Fruit fly (Drosophila melanogaster): ENCODE data around the gene ouib.
A peak's percentile ranks its signal among the peaks of the same experiment; 100 is the strongest.

Gene ouib

dm6 chr3R:8731597-8732263 lies 6.5 kb downstream of the ouib start, which contains the start of the genes M1BP and CG8202 (continued):
- TF ChIP-seq Fer1 (GFP tag; optimal IDR thresholded peaks at IDR 0.05) (peak; percentile 91), bowl (GFP tag; IDR thresholded peaks at IDR 0.05) (no peak), CG1603 (tag; optimal IDR thresholded peaks at IDR 0.05) (peak; percentile 54), rib (GFP tag; IDR thresholded peaks at IDR 0.05) (no peak), CG12236 (GFP tag; optimal IDR thresholded peaks at IDR 0.05) (no peak), Usf (GFP tag; optimal IDR thresholded peaks at IDR 0.05) (peak; percentile 87), Sry-β (GFP tag; optimal IDR thresholded peaks at IDR 0.05) (peak; percentile 51), H15 (GFP tag; IDR thresholded peaks at IDR 0.05) (peak; percentile 59; the same call in 1 of the 3 replicates), lola (GFP tag; optimal IDR thresholded peaks at IDR 0.05) (peak in 1 of 3 experiments; percentile 96), dmrt99B (tag; optimal IDR thresholded peaks at IDR 0.05) (peak; percentile 91), Hr78 (GFP tag; optimal IDR thresholded peaks at IDR 0.05) (no peak), crc (GFP tag; optimal IDR thresholded peaks at IDR 0.05) (no peak), odd (GFP tag; optimal IDR thresholded peaks at IDR 0.05) (peak; percentile 92), CG30431 (GFP tag; optimal IDR thresholded peaks at IDR 0.05) (peak; percentile 85), otp (GFP tag; IDR thresholded peaks at IDR 0.05) (no peak), Dad (GFP tag; optimal IDR thresholded peaks at IDR 0.05) (peak; percentile 43), gem (tag; optimal IDR thresholded peaks at IDR 0.05) (peak; percentile 96), pzg (GFP tag; optimal IDR thresholded peaks at IDR 0.05) (peak; percentile 26), Jarid2 (GFP tag; optimal IDR thresholded peaks at IDR 0.05) (no peak), eve (GFP tag; optimal IDR thresholded peaks at IDR 0.05) (no peak), CG7372 (GFP tag; IDR thresholded peaks at IDR 0.05) (peak; percentile 79; the same call in 1 of the 2 replicates), stwl (tag; optimal IDR thresholded peaks at IDR 0.05) (peak; percentile 27), grau (tag; optimal IDR thresholded peaks at IDR 0.05) (peak; percentile 94), Deaf1 (tag; optimal IDR thresholded peaks at IDR 0.05) (no peak), CG7987 (GFP tag; optimal IDR thresholded peaks at IDR 0.05) (no peak), mld (GFP tag; IDR thresholded peaks at IDR 0.05; ENCODE audit: partially characterized antibody) (no peak), CG14014 (GFP tag; IDR thresholded peaks at IDR 0.05) (peak; percentile 71), row (GFP tag; IDR thresholded peaks at IDR 0.05) (peak; percentile 91), CG4820 (GFP tag; optimal IDR thresholded peaks at IDR 0.05) (peak; percentile 86), aop (GFP tag; IDR thresholded peaks at IDR 0.05) (0 out of 2 replicates have a peak, but pooled peaks have one; percentile 4), wdn (GFP tag; IDR thresholded peaks at IDR 0.05) (peak; percentile 53), Fer2 (tag; optimal IDR thresholded peaks at IDR 0.05) (peak; percentile 85), CG18011 (GFP tag; optimal IDR thresholded peaks at IDR 0.05) (peak; percentile 65), CG7745 (tag; optimal IDR thresholded peaks at IDR 0.05) (no peak), Ets65A (GFP tag) (peak; percentile 48), caup (GFP tag; optimal IDR thresholded peaks at IDR 0.05; ENCODE audit: severe bottlenecking) (peak; percentile 88), hth (optimal IDR thresholded peaks at IDR 0.05) (no peak), CG10147 (GFP tag; optimal IDR thresholded peaks at IDR 0.05) (peak; percentile 89), Hr39 (optimal IDR thresholded peaks at IDR 0.05) (no peak), CG8478 (optimal IDR thresholded peaks at IDR 0.05) (no peak), YL-1 (GFP tag; optimal IDR thresholded peaks at IDR 0.05) (peak; percentile 85), CG10654 (GFP tag; optimal IDR thresholded peaks at IDR 0.05) (peak; percentile 85), CG12071 (GFP tag; optimal IDR thresholded peaks at IDR 0.05) (no peak), Spps (tag; optimal IDR thresholded peaks at IDR 0.05) (peak; percentile 78), Neu2 (GFP tag; optimal IDR thresholded peaks at IDR 0.05; ENCODE audit: borderline replicate concordance) (no peak), dimm (GFP tag; IDR thresholded peaks at IDR 0.05) (0 out of 2 replicates have a peak, but pooled peaks have one; percentile 37), Hey (tag; optimal IDR thresholded peaks at IDR 0.05) (no peak), chif (GFP tag; optimal IDR thresholded peaks at IDR 0.05) (peak; percentile 8 to 67), CG31365 (tag; optimal IDR thresholded peaks at IDR 0.05) (no peak), Asciz (GFP tag; optimal IDR thresholded peaks at IDR 0.05) (peak; percentile 83)
